Worm (Caenorhabditis elegans) whole organism, L4 larva: ENCODE results near the gene thoc-7.

ENCODE experiments used
- ceh-82 ChIP-seq: sonication (generic microtip); optimal IDR thresholded peaks from 2 replicates; lab custom pipeline; 2017; ENCODE audit warnings: missing biosample characterization, missing genetic modification characterization
- ctbp-1 ChIP-seq: fragments of 200-800 bp; sonication (Bioruptor generic); IDR thresholded peaks from 2 replicates; pipeline ENCODE4 v1.3.6; 2022; ENCODE audit warnings: missing genetic modification reagents, missing genetic modification characterization, missing compliant biosample characterization
- lin-15B ChIP-seq: fragments of 150-350 bp; sonication (generic microtip); optimal IDR thresholded peaks from 3 replicates; lab custom pipeline; 2014; ENCODE audit warnings: missing biosample characterization, missing genetic modification characterization
- mdl-1 ChIP-seq, 2 experiments: fragments of 150-350 bp in 1 of 2; sonication (generic microtip) in 1 of 2; optimal IDR thresholded peaks; 2 replicates each; lab custom pipeline; 2014 to 2017; ENCODE audit warnings: missing biosample characterization in 2 of 2, missing genetic modification characterization in 2 of 2
- nhr-111 ChIP-seq: fragments of 200-800 bp; sonication (Bioruptor generic); optimal IDR thresholded peaks from 2 replicates; lab custom pipeline; 2018; ENCODE audit warnings: mild to moderate bottlenecking, missing genetic modification characterization, missing compliant biosample characterization
- nhr-237 ChIP-seq: sonication (generic microtip); optimal IDR thresholded peaks from 2 replicates; lab custom pipeline; 2017; ENCODE audit warnings: missing biosample characterization, missing genetic modification characterization
- rbr-2 ChIP-seq: sonication (generic microtip); optimal IDR thresholded peaks from 2 replicates; lab custom pipeline; 2016; ENCODE audit warnings: missing genotype, missing genetic modification characterization, missing compliant biosample characterization
- tra-1 ChIP-seq: fragments of 200-800 bp; sonication (Bioruptor generic); IDR thresholded peaks from 2 replicates; pipeline ENCODE4 v1.3.6; 2022; ENCODE audit warnings: missing genetic modification reagents, missing genetic modification characterization, missing compliant biosample characterization
- unc-130 ChIP-seq: sonication (generic microtip); optimal IDR thresholded peaks from 2 replicates; lab custom pipeline; 2016; ENCODE audit warnings: missing genetic modification reagents, missing genetic modification characterization, missing compliant biosample characterization
- unc-39 ChIP-seq: sonication (generic microtip); optimal IDR thresholded peaks from 2 replicates; lab custom pipeline; 2017; ENCODE audit warnings: missing biosample characterization, missing genetic modification characterization
- unc-62 ChIP-seq, 3 experiments: fragments of 150-350 bp in 1 of 3; sonication (generic microtip); optimal IDR thresholded peaks in 2 of 3; peaks in 1 of 3; 1 replicate in 1 of 3; 2 replicates in 2 of 3; lab custom pipeline; 2014 to 2017; ENCODE audit warnings: missing biosample characterization in 3 of 3, missing genetic modification characterization in 3 of 3, missing genetic modification reagents in 3 of 3, missing genotype in 1 of 3

ce11 chrIV:13878738-13879137 is 3.8 kb upstream of the thoc-7 start:
- no peak for TF ChIP-seq mdl-1 (tag; optimal IDR thresholded peaks at IDR 0.05; lab: Kevin White, UChicago)
- no peak for TF ChIP-seq ctbp-1 (GFP tag; lab: Robert Waterston, UW)
- no peak for TF ChIP-seq unc-130 (GFP tag; lab: Kevin White, UChicago)
- TF ChIP-seq lin-15B (tag; lab: Kevin White, UChicago) = no peak
- no peak for TF ChIP-seq ceh-82 (tag; lab: Kevin White, UChicago)
- no peak for TF ChIP-seq tra-1 (GFP tag; lab: Robert Waterston, UW)
- TF ChIP-seq nhr-237 = no peak
- no peak for TF ChIP-seq unc-39
- TF ChIP-seq nhr-111 (GFP tag; lab: Kevin White, UChicago) = no peak
- TF ChIP-seq rbr-2 (tag; lab: Kevin White, UChicago) = no peak
- TF ChIP-seq unc-62 (GFP tag; optimal IDR thresholded peaks at IDR 0.05 in 1 of 2; lab: Kevin White, UChicago) = no peak
- no peak for TF ChIP-seq unc-62 (tag; optimal IDR thresholded peaks at IDR 0.05; lab: Kevin White, UChicago)
